Worm (Caenorhabditis elegans): ENCODE data around the gene C13A2.3.

Gene C13A2.3

DNA sequence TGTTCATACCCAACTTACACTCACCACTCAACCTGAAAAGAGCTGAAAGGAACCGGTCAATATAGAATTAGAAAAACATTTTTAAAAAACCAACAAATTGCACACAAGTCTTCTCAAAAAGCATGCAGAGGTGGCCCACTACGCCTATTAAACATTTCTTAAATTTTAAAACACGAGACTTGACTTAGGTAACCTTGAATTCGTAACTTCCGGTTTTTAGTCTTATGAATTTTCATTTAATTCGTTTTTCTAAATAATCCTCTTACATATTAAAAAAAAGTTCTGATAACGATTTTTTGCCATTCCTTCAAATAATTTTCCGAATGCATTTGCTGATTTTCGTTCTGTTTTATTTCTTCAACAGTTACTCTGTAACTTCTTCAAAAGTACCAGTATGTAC, 46.0 kb downstream of the C13A2.3 start, which contains the start of gene clec-7:
Gene clec-7, plus strand, starts transcription at position 301 of the 400 bp plus-strand sequence.
- no peak for TF ChIP-seq elt-2 (tag; optimal IDR thresholded peaks at IDR 0.05)

ce11 chrV:7330868-7331267, 48.7 kb downstream of the C13A2.3 start, which contains the start of gene F10G2.2:
Gene F10G2.2 (plus strand): TSS chrV:7331168.
- TF ChIP-seq lin-11 (tag; optimal IDR thresholded peaks at IDR 0.05) (no peak), pat-9 (tag; optimal IDR thresholded peaks at IDR 0.05) (no peak), tbx-2 (tag; optimal IDR thresholded peaks at IDR 0.05) (no peak), nhr-232 (tag; optimal IDR thresholded peaks at IDR 0.05) (no peak), ceh-24 (tag; optimal IDR thresholded peaks at IDR 0.05) (no peak), lim-6 (tag; optimal IDR thresholded peaks at IDR 0.05) (no peak), pha-2 (tag; optimal IDR thresholded peaks at IDR 0.05) (no peak), ceh-22 (tag; optimal IDR thresholded peaks at IDR 0.05) (no peak), unc-55 (GFP tag; optimal IDR thresholded peaks at IDR 0.05) (no peak), rnt-1 (tag; optimal IDR thresholded peaks at IDR 0.05) (no peak)

ce11 chrV:7332253-7332652, 50.1 kb downstream of the C13A2.3 start, which contains the start of gene F10G2.1:
Gene F10G2.1 (plus strand): TSS chrV:7332553.
- no peak for TF ChIP-seq pros-1 (tag; optimal IDR thresholded peaks at IDR 0.05)
- TF ChIP-seq elt-4 (tag; optimal IDR thresholded peaks at IDR 0.05) = no peak
- no peak for TF ChIP-seq ceh-30 (tag; optimal IDR thresholded peaks at IDR 0.05)
- TF ChIP-seq npax-4 (tag; optimal IDR thresholded peaks at IDR 0.05) = no peak
- TF ChIP-seq ceh-19 (GFP tag; optimal IDR thresholded peaks at IDR 0.05) = no peak
- no peak for TF ChIP-seq ceh-22 (tag; optimal IDR thresholded peaks at IDR 0.05)
- no peak for TF ChIP-seq rnt-1 (tag; optimal IDR thresholded peaks at IDR 0.05)
- TF ChIP-seq ceh-45 (GFP tag; IDR thresholded peaks at IDR 0.05) = no peak

Measured in whole organism, late embryonic.